Worm (Caenorhabditis elegans) whole organism, L1 larva: ENCODE measurements around the gene isy-1.

Experiments used
- C16A3.4 ChIP-seq: fragments of 150-350 bp; optimal IDR thresholded peaks from 2 replicates; lab custom pipeline; 2014; ENCODE audit warnings: missing biosample characterization, missing genetic modification characterization
- C34B4.2 ChIP-seq: sonication (generic microtip); optimal IDR thresholded peaks from 2 replicates; lab custom pipeline; 2017; ENCODE audit warnings: mild to moderate bottlenecking, missing genetic modification characterization, missing compliant biosample characterization
- Y116A8C.19 ChIP-seq: sonication (generic microtip); optimal IDR thresholded peaks from 2 replicates; lab custom pipeline; 2016; ENCODE audit warnings: missing compliant biosample characterization, missing genetic modification characterization, borderline replicate concordance
- ceh-63 ChIP-seq: fragments of 200-800 bp; sonication (Bioruptor generic); optimal IDR thresholded peaks from 2 replicates; lab custom pipeline; 2018; ENCODE audit warnings: mild to moderate bottlenecking, missing genetic modification characterization, missing compliant biosample characterization
- ceh-8 ChIP-seq: fragments of 200-800 bp; sonication (Bioruptor generic); optimal IDR thresholded peaks from 2 replicates; lab custom pipeline; 2018; ENCODE audit warnings: mild to moderate bottlenecking, missing genetic modification characterization, moderate library complexity, missing compliant biosample characterization
- ceh-82 ChIP-seq, 3 experiments: fragments of 150-350 bp in 1 of 3; sonication (generic microtip) in 2 of 3; optimal IDR thresholded peaks; 2 replicates each; lab custom pipeline; 2014 to 2017; ENCODE audit warnings: missing biosample characterization in 3 of 3, missing genetic modification characterization in 3 of 3
- ceh-88 ChIP-seq: fragments of 200-800 bp; sonication (Bioruptor generic); IDR thresholded peaks from 2 replicates; pipeline ENCODE4 v1.3.6; 2022; ENCODE audit warnings: missing genetic modification characterization, missing compliant biosample characterization
- ces-1 ChIP-seq: fragments of 150-350 bp; optimal IDR thresholded peaks from 2 replicates; lab custom pipeline; 2014; ENCODE audit warnings: missing biosample characterization, missing genetic modification reagents, missing genetic modification characterization
- dpl-1 ChIP-seq, 3 experiments: fragments of 150-350 bp in 2 of 3; sonication (generic microtip) in 1 of 3; optimal IDR thresholded peaks; 2 replicates each; lab custom pipeline; 2014 to 2017; ENCODE audit warnings: missing biosample characterization in 3 of 3, missing genetic modification characterization in 3 of 3, missing genetic modification reagents in 3 of 3
- efl-1 ChIP-seq, 4 experiments: fragments of 150-350 bp; optimal IDR thresholded peaks in 3 of 4; peaks in 1 of 4; 1 replicate in 1 of 4; 2 replicates in 3 of 4; lab custom pipeline; 2014; ENCODE audit warnings: missing biosample characterization in 2 of 4, missing genetic modification characterization in 2 of 4, missing genetic modification reagents in 2 of 4
- efl-3 ChIP-seq: fragments of 200-800 bp; sonication (Bioruptor generic); optimal IDR thresholded peaks from 2 replicates; lab custom pipeline; 2018; ENCODE audit warnings: mild to moderate bottlenecking, missing genetic modification characterization, missing compliant biosample characterization
- egl-27 ChIP-seq, 2 experiments: fragments of 150-350 bp in 1 of 2; sonication (generic microtip); optimal IDR thresholded peaks; 3 replicates each; lab custom pipeline; 2017 to 2018; ENCODE audit warnings: missing biosample characterization in 2 of 2, missing genetic modification characterization in 2 of 2, missing genetic modification reagents in 2 of 2
- elt-3 ChIP-seq, 6 experiments: fragments of 150-350 bp in 1 of 6; sonication (generic microtip); optimal IDR thresholded peaks; 2 replicates each; lab custom pipeline; 2017 to 2018; ENCODE audit warnings: missing biosample characterization in 6 of 6, missing genetic modification characterization in 6 of 6, inconsistent platforms in 1 of 6
- ets-5 ChIP-seq: fragments of 200-800 bp; sonication (Bioruptor generic); IDR thresholded peaks from 2 replicates; pipeline ENCODE4 v1.3.6; 2022; ENCODE audit warnings: missing genetic modification characterization, missing compliant biosample characterization
- fkh-4 ChIP-seq: sonication (generic microtip); optimal IDR thresholded peaks from 2 replicates; lab custom pipeline; 2016; ENCODE audit warnings: missing compliant biosample characterization, missing genetic modification characterization, borderline replicate concordance
- grh-1 ChIP-seq: fragments of 200-800 bp; sonication (Bioruptor generic); IDR thresholded peaks from 2 replicates; pipeline ENCODE4 v1.3.6; 2022; ENCODE audit warnings: missing genetic modification reagents, missing genetic modification characterization, missing compliant biosample characterization
- hlh-17 ChIP-seq: fragments of 200-800 bp; sonication (Bioruptor generic); optimal IDR thresholded peaks from 2 replicates; lab custom pipeline; 2018; ENCODE audit warnings: missing genetic modification characterization, mild to moderate bottlenecking, missing compliant biosample characterization, moderate library complexity, borderline replicate concordance
- hlh-4 ChIP-seq: sonication (generic microtip); optimal IDR thresholded peaks from 2 replicates; lab custom pipeline; 2016; ENCODE audit warnings: mild to moderate bottlenecking, missing genetic modification characterization, missing compliant biosample characterization
- isw-1 ChIP-seq: fragments of 200-800 bp; sonication (Bioruptor generic); IDR thresholded peaks from 2 replicates; pipeline ENCODE4 v1.3.6; 2022; ENCODE audit warnings: missing genetic modification characterization, missing compliant biosample characterization
- lin-15B ChIP-seq: fragments of 150-350 bp; sonication (generic microtip); optimal IDR thresholded peaks from 3 replicates; lab custom pipeline; 2014; ENCODE audit warnings: missing biosample characterization, missing genetic modification characterization
- lsy-2 ChIP-seq, 2 experiments: fragments of 150-350 bp; optimal IDR thresholded peaks; 2 replicates each; lab custom pipeline; 2014; ENCODE audit warnings: missing biosample characterization in 2 of 2, missing genetic modification characterization in 2 of 2
- mep-1 ChIP-seq: fragments of 150-350 bp; optimal IDR thresholded peaks from 2 replicates; lab custom pipeline; 2014; ENCODE audit warnings: missing biosample characterization, missing genetic modification characterization
- nhr-11 ChIP-seq: fragments of 150-350 bp; optimal IDR thresholded peaks from 2 replicates; lab custom pipeline; 2014; ENCODE audit warnings: missing biosample characterization, missing genetic modification characterization
- nhr-12 ChIP-seq: sonication (generic microtip); optimal IDR thresholded peaks from 2 replicates; lab custom pipeline; 2017; ENCODE audit warnings: missing biosample characterization, missing genetic modification characterization
- nhr-237 ChIP-seq: fragments of 150-350 bp; optimal IDR thresholded peaks from 2 replicates; lab custom pipeline; 2014; ENCODE audit warnings: missing biosample characterization, missing genetic modification characterization
- nhr-71 ChIP-seq: sonication (generic microtip); optimal IDR thresholded peaks from 2 replicates; lab custom pipeline; 2016; ENCODE audit warnings: mild to moderate bottlenecking, missing genetic modification characterization, moderate library complexity, missing compliant biosample characterization
- nhr-85 ChIP-seq: sonication (generic microtip); peaks from one replicate; lab custom pipeline; 2016; ENCODE audit warnings: missing genetic modification characterization, inconsistent platforms, missing compliant biosample characterization
- pag-3 ChIP-seq: sonication (generic microtip); optimal IDR thresholded peaks from 2 replicates; lab custom pipeline; 2017; ENCODE audit warnings: missing genetic modification characterization, mild to moderate bottlenecking, missing compliant biosample characterization, antibody characterized with exemption, borderline replicate concordance; ENCODE audit not compliant: insufficient read depth
- pax-3 ChIP-seq: fragments of 200-800 bp; sonication (Bioruptor generic); optimal IDR thresholded peaks from 2 replicates; lab custom pipeline; 2018; ENCODE audit warnings: mild to moderate bottlenecking, missing genetic modification characterization, moderate library complexity, missing compliant biosample characterization
- rnt-1 ChIP-seq: sonication (generic microtip); optimal IDR thresholded peaks from 2 replicates; lab custom pipeline; 2016; ENCODE audit warnings: mild to moderate bottlenecking, missing genetic modification characterization, moderate library complexity, missing compliant biosample characterization
- skn-1 ChIP-seq: fragments of 150-350 bp; optimal IDR thresholded peaks from 2 replicates; lab custom pipeline; 2014; ENCODE audit warnings: missing biosample characterization, missing genetic modification characterization
- snu-23 ChIP-seq: sonication (generic microtip); optimal IDR thresholded peaks from 2 replicates; lab custom pipeline; 2016; ENCODE audit warnings: missing genetic modification characterization, missing compliant biosample characterization
- sptf-1 ChIP-seq: fragments of 150-350 bp; optimal IDR thresholded peaks from 2 replicates; lab custom pipeline; 2014; ENCODE audit warnings: missing biosample characterization, missing genetic modification characterization
- tlp-1 ChIP-seq: fragments of 150-350 bp; optimal IDR thresholded peaks from 2 replicates; lab custom pipeline; 2014; ENCODE audit warnings: missing biosample characterization, missing genetic modification characterization
- unc-130 ChIP-seq: fragments of 150-350 bp; optimal IDR thresholded peaks from 2 replicates; lab custom pipeline; 2017; ENCODE audit warnings: missing biosample characterization, missing genetic modification characterization, inconsistent platforms
- unc-62 ChIP-seq: fragments of 150-350 bp; optimal IDR thresholded peaks from 2 replicates; lab custom pipeline; 2014; ENCODE audit warnings: missing biosample characterization, missing genetic modification reagents, missing genetic modification characterization
- unc-86 ChIP-seq: sonication (generic microtip); optimal IDR thresholded peaks from 2 replicates; lab custom pipeline; 2016; ENCODE audit warnings: missing genetic modification characterization, missing compliant biosample characterization
- vab-15 ChIP-seq: sonication (generic microtip); optimal IDR thresholded peaks from 2 replicates; lab custom pipeline; 2017; ENCODE audit warnings: missing genotype, mild to moderate bottlenecking, missing genetic modification characterization, missing compliant biosample characterization
- xbp-1 ChIP-seq: sonication (generic microtip); optimal IDR thresholded peaks from 2 replicates; lab custom pipeline; 2016; ENCODE audit warnings: missing genetic modification characterization, missing compliant biosample characterization
- zag-1 ChIP-seq: fragments of 150-350 bp; optimal IDR thresholded peaks from 2 replicates; lab custom pipeline; 2014; ENCODE audit warnings: missing biosample characterization, missing genetic modification characterization
- zip-4 ChIP-seq: fragments of 200-800 bp; sonication (Bioruptor generic); optimal IDR thresholded peaks from 2 replicates; lab custom pipeline; 2018; ENCODE audit warnings: mild to moderate bottlenecking, missing genetic modification characterization, moderate library complexity, missing compliant biosample characterization
- ztf-11 ChIP-seq, 2 experiments: sonication (generic microtip); optimal IDR thresholded peaks; 2 replicates each; lab custom pipeline; 2016 to 2017; ENCODE audit warnings: missing genetic modification characterization in 2 of 2, missing biosample characterization in 1 of 2, missing compliant biosample characterization in 1 of 2
- ztf-4 ChIP-seq: fragments of 150-350 bp; optimal IDR thresholded peaks from 2 replicates; lab custom pipeline; 2014; ENCODE audit warnings: missing biosample characterization, missing genetic modification characterization

isy-1 gene

ce11 chrV:10970070-10970469 is 30.4 kb downstream of the isy-1 start, which contains the start of gene F17C11.22:
Gene F17C11.22 (minus strand): TSS chrV:10970170.
- TF ChIP-seq efl-1 (optimal IDR thresholded peaks at IDR 0.05; lab: Kevin White, UChicago) (no peak), efl-1 (GFP tag; optimal IDR thresholded peaks at IDR 0.05 in 1 of 2; lab: Kevin White, UChicago) (peak in 1 of 2 experiments; percentile 58), nhr-85 (tag; lab: Kevin White, UChicago) (no peak)

ce11 chrV:10967594-10968273 is 32.8 kb downstream of the isy-1 start:
- TF ChIP-seq ceh-82 (tag; optimal IDR thresholded peaks at IDR 0.05; lab: Kevin White, UChicago), result no peak
- peak; percentile 4 for TF ChIP-seq nhr-85 (tag; lab: Kevin White, UChicago)
- TF ChIP-seq lsy-2 (tag; optimal IDR thresholded peaks at IDR 0.05; lab: Kevin White, UChicago), result peak in 1 of 2 experiments; percentile 27
- no peak for TF ChIP-seq efl-1 (optimal IDR thresholded peaks at IDR 0.05; lab: Kevin White, UChicago)
- TF ChIP-seq efl-1 (GFP tag; optimal IDR thresholded peaks at IDR 0.05 in 1 of 2; lab: Kevin White, UChicago), result peak in 1 of 2 experiments; percentile 24
- no peak for TF ChIP-seq tlp-1 (tag; lab: Kevin White, UChicago)

- TF ChIP-seq ceh-88, result no peak
- no peak for TF ChIP-seq zip-4 (GFP tag; lab: Kevin White, UChicago)
- no peak for TF ChIP-seq efl-1 (optimal IDR thresholded peaks at IDR 0.05; lab: Kevin White, UChicago)
- TF ChIP-seq efl-1 (GFP tag; optimal IDR thresholded peaks at IDR 0.05 in 1 of 2; lab: Kevin White, UChicago), result peak in 1 of 2 experiments; percentile 17
- no peak for TF ChIP-seq unc-130 (tag; lab: Kevin White, UChicago)
These were observed 33.6 kb downstream of the isy-1 start for ce11 chrV:10966874-10967273.

ce11 chrV:10965501-10965900 is 35.0 kb downstream of the isy-1 start, which contains the start of the genes ctf-4 and eef-1G:
Gene ctf-4 (minus strand): TSS chrV:10965539.
Gene eef-1G (plus strand): TSS chrV:10965719.
- peak; percentile 91 for TF ChIP-seq pax-3
- no peak for TF ChIP-seq pag-3 (tag; lab: Kevin White, UChicago)
- peak; percentile 72 for TF ChIP-seq ceh-8
- no peak for TF ChIP-seq sptf-1
- TF ChIP-seq rnt-1 (tag; lab: Kevin White, UChicago), result peak; percentile 96
- peak in 1 of 2 experiments; percentile 34 for TF ChIP-seq egl-27 (tag; optimal IDR thresholded peaks at IDR 0.05; lab: Kevin White, UChicago)
- peak; percentile 74 for TF ChIP-seq vab-15 (tag; lab: Kevin White, UChicago)
- peak; percentile 96 for TF ChIP-seq xbp-1 (tag; lab: Kevin White, UChicago)
- peak; percentile 98 for TF ChIP-seq nhr-71 (tag; lab: Kevin White, UChicago)
- peak; percentile 69 for TF ChIP-seq nhr-11 (tag; lab: Kevin White, UChicago)
- peak; percentile 67 for TF ChIP-seq fkh-4 (tag; lab: Kevin White, UChicago)
- no peak for TF ChIP-seq nhr-12
- peak; percentile 91 for TF ChIP-seq unc-86
- no peak for TF ChIP-seq unc-62 (GFP tag; lab: Kevin White, UChicago)
- TF ChIP-seq nhr-237 (tag; lab: Kevin White, UChicago), result peak; percentile 89
- peak in 4 of 6 experiments; percentile 30 to 96 (median 94) for TF ChIP-seq elt-3 (tag; optimal IDR thresholded peaks at IDR 0.05; lab: Kevin White, UChicago)
- TF ChIP-seq grh-1 (GFP tag; lab: Robert Waterston, UW), result peak; percentile 93
- peak; percentile 96 for TF ChIP-seq skn-1 (tag; lab: Kevin White, UChicago)
- no peak for TF ChIP-seq hlh-4 (tag; lab: Kevin White, UChicago)
- peak; percentile 95 to 96 (median 95) for TF ChIP-seq dpl-1 (GFP tag; optimal IDR thresholded peaks at IDR 0.05; lab: Kevin White, UChicago)
- no peak for TF ChIP-seq ceh-63 (GFP tag; lab: Kevin White, UChicago)
- peak; percentile 85 for TF ChIP-seq ceh-88
- peak; percentile 98 for TF ChIP-seq snu-23 (GFP tag; lab: Kevin White, UChicago)
- TF ChIP-seq ztf-4 (tag; lab: Kevin White, UChicago), result peak; percentile 93
- no peak for TF ChIP-seq ets-5 (GFP tag; lab: Robert Waterston, UW)
- TF ChIP-seq ces-1 (GFP tag; lab: Kevin White, UChicago), result no peak
- TF ChIP-seq C16A3.4, result peak; percentile 98
- peak in 1 of 2 experiments; percentile 67 for TF ChIP-seq ztf-11 (tag; optimal IDR thresholded peaks at IDR 0.05; lab: Kevin White, UChicago)
- peak; percentile 92 for TF ChIP-seq lin-15B
- TF ChIP-seq lsy-2 (tag; optimal IDR thresholded peaks at IDR 0.05; lab: Kevin White, UChicago), result peak; percentile 94 to 97
- TF ChIP-seq mep-1, result peak; percentile 98
- no peak for TF ChIP-seq hlh-17
- TF ChIP-seq Y116A8C.19 (tag; lab: Kevin White, UChicago), result no peak
- TF ChIP-seq isw-1, result peak; percentile 94
- TF ChIP-seq zag-1 (tag; lab: Kevin White, UChicago), result peak; percentile 46
- no peak for TF ChIP-seq efl-3 (GFP tag; lab: Kevin White, UChicago)
- TF ChIP-seq C34B4.2, result no peak
